Worm (Caenorhabditis elegans) whole organism, L1 larva: Measurements from ENCODE around the gene F16B4.5.

Source experiments
- C34B4.2 ChIP-seq: sonication (generic microtip); optimal IDR thresholded peaks from 2 replicates; lab custom pipeline; 2017; ENCODE audit warnings: mild to moderate bottlenecking, missing genetic modification characterization, missing compliant biosample characterization
- aha-1 ChIP-seq: fragments of 150-350 bp; optimal IDR thresholded peaks from 2 replicates; lab custom pipeline; 2014; ENCODE audit warnings: missing biosample characterization, missing genetic modification characterization
- ama-1 ChIP-seq: fragments of 150-350 bp; optimal IDR thresholded peaks from 2 replicates; lab custom pipeline; 2014
- ceh-8 ChIP-seq: fragments of 200-800 bp; sonication (Bioruptor generic); optimal IDR thresholded peaks from 2 replicates; lab custom pipeline; 2018; ENCODE audit warnings: mild to moderate bottlenecking, missing genetic modification characterization, moderate library complexity, missing compliant biosample characterization
- ceh-88 ChIP-seq: fragments of 200-800 bp; sonication (Bioruptor generic); IDR thresholded peaks from 2 replicates; pipeline ENCODE4 v1.3.6; 2022; ENCODE audit warnings: missing genetic modification characterization, missing compliant biosample characterization
- dpl-1 ChIP-seq, 3 experiments: fragments of 150-350 bp in 2 of 3; sonication (generic microtip) in 1 of 3; optimal IDR thresholded peaks; 2 replicates each; lab custom pipeline; 2014 to 2017; ENCODE audit warnings: missing biosample characterization in 3 of 3, missing genetic modification characterization in 3 of 3, missing genetic modification reagents in 3 of 3
- efl-1 ChIP-seq, 4 experiments: fragments of 150-350 bp; optimal IDR thresholded peaks in 3 of 4; peaks in 1 of 4; 1 replicate in 1 of 4; 2 replicates in 3 of 4; lab custom pipeline; 2014; ENCODE audit warnings: missing biosample characterization in 2 of 4, missing genetic modification characterization in 2 of 4, missing genetic modification reagents in 2 of 4
- efl-3 ChIP-seq: fragments of 200-800 bp; sonication (Bioruptor generic); optimal IDR thresholded peaks from 2 replicates; lab custom pipeline; 2018; ENCODE audit warnings: mild to moderate bottlenecking, missing genetic modification characterization, missing compliant biosample characterization
- egl-13 ChIP-seq: sonication (generic microtip); optimal IDR thresholded peaks from 2 replicates; lab custom pipeline; 2016; ENCODE audit warnings: missing genotype, missing genetic modification reagents, missing genetic modification characterization, missing compliant biosample characterization
- elt-2 ChIP-seq: sonication (generic microtip); optimal IDR thresholded peaks from 2 replicates; lab custom pipeline; 2016; ENCODE audit warnings: missing genetic modification characterization, mild to moderate bottlenecking, inconsistent platforms, missing compliant biosample characterization, missing genetic modification reagents
- fkh-4 ChIP-seq: sonication (generic microtip); optimal IDR thresholded peaks from 2 replicates; lab custom pipeline; 2016; ENCODE audit warnings: missing compliant biosample characterization, missing genetic modification characterization, borderline replicate concordance
- fkh-8 ChIP-seq: sonication (generic microtip); optimal IDR thresholded peaks from 2 replicates; lab custom pipeline; 2016; ENCODE audit warnings: mild to moderate bottlenecking, missing genetic modification characterization, missing compliant biosample characterization
- grh-1 ChIP-seq: fragments of 200-800 bp; sonication (Bioruptor generic); IDR thresholded peaks from 2 replicates; pipeline ENCODE4 v1.3.6; 2022; ENCODE audit warnings: missing genetic modification reagents, missing genetic modification characterization, missing compliant biosample characterization
- hlh-4 ChIP-seq: sonication (generic microtip); optimal IDR thresholded peaks from 2 replicates; lab custom pipeline; 2016; ENCODE audit warnings: mild to moderate bottlenecking, missing genetic modification characterization, missing compliant biosample characterization
- hpl-2 ChIP-seq: fragments of 150-350 bp; optimal IDR thresholded peaks from 2 replicates; lab custom pipeline; 2014; ENCODE audit warnings: missing biosample characterization, missing genetic modification reagents, missing genetic modification characterization
- irx-1 ChIP-seq: sonication (generic microtip); optimal IDR thresholded peaks from 2 replicates; lab custom pipeline; 2016; ENCODE audit warnings: missing genetic modification characterization, missing compliant biosample characterization
- isw-1 ChIP-seq: fragments of 200-800 bp; sonication (Bioruptor generic); IDR thresholded peaks from 2 replicates; pipeline ENCODE4 v1.3.6; 2022; ENCODE audit warnings: missing genetic modification characterization, missing compliant biosample characterization
- lin-13 ChIP-seq: fragments of 150-350 bp; optimal IDR thresholded peaks from 2 replicates; lab custom pipeline; 2014; ENCODE audit warnings: missing biosample characterization, missing genetic modification reagents, missing genetic modification characterization
- lin-14 ChIP-seq: fragments of 200-800 bp; sonication (Bioruptor generic); optimal IDR thresholded peaks from 2 replicates; lab custom pipeline; 2018; ENCODE audit warnings: mild to moderate bottlenecking, missing genetic modification characterization, moderate library complexity, missing compliant biosample characterization
- lin-35 ChIP-seq, 2 experiments: fragments of 150-350 bp; optimal IDR thresholded peaks; 2 replicates each; lab custom pipeline; 2014; ENCODE audit warnings: missing biosample characterization in 2 of 2, missing genetic modification characterization in 2 of 2, missing genetic modification reagents in 2 of 2
- lin-39 ChIP-seq: fragments of 150-350 bp; optimal IDR thresholded peaks from 2 replicates; lab custom pipeline; 2014; ENCODE audit warnings: missing biosample characterization, missing genetic modification reagents, missing genetic modification characterization
- lsy-2 ChIP-seq, 2 experiments: fragments of 150-350 bp; optimal IDR thresholded peaks; 2 replicates each; lab custom pipeline; 2014; ENCODE audit warnings: missing biosample characterization in 2 of 2, missing genetic modification characterization in 2 of 2
- mab-9 ChIP-seq: fragments of 200-800 bp; sonication (Bioruptor generic); IDR thresholded peaks from 2 replicates; pipeline ENCODE4 v1.3.6; 2022; ENCODE audit warnings: missing genetic modification reagents, missing genetic modification characterization, missing compliant biosample characterization
- mdl-1 ChIP-seq, 2 experiments: fragments of 150-350 bp; optimal IDR thresholded peaks; 2 replicates each; lab custom pipeline; 2014 to 2017; ENCODE audit warnings: missing biosample characterization in 2 of 2, missing genetic modification characterization in 2 of 2, inconsistent platforms in 1 of 2
- mep-1 ChIP-seq: fragments of 150-350 bp; optimal IDR thresholded peaks from 2 replicates; lab custom pipeline; 2014; ENCODE audit warnings: missing biosample characterization, missing genetic modification characterization
- nhr-11 ChIP-seq: fragments of 150-350 bp; optimal IDR thresholded peaks from 2 replicates; lab custom pipeline; 2014; ENCODE audit warnings: missing biosample characterization, missing genetic modification characterization
- nhr-12 ChIP-seq: sonication (generic microtip); optimal IDR thresholded peaks from 2 replicates; lab custom pipeline; 2017; ENCODE audit warnings: missing biosample characterization, missing genetic modification characterization
- nhr-19 ChIP-seq: fragments of 200-800 bp; sonication (Bioruptor generic); conservative IDR thresholded peaks from 2 replicates; pipeline ENCODE4 v1.3.6; 2022; ENCODE audit warnings: missing genetic modification characterization, missing compliant biosample characterization
- nhr-20 ChIP-seq: sonication (generic microtip); optimal IDR thresholded peaks from 2 replicates; lab custom pipeline; 2016; ENCODE audit warnings: mild to moderate bottlenecking, missing genetic modification characterization, missing compliant biosample characterization
- nhr-47 ChIP-seq: sonication (generic microtip); optimal IDR thresholded peaks from 2 replicates; lab custom pipeline; 2016; ENCODE audit warnings: mild to moderate bottlenecking, missing genetic modification characterization, moderate library complexity, missing compliant biosample characterization
- nhr-71 ChIP-seq: sonication (generic microtip); optimal IDR thresholded peaks from 2 replicates; lab custom pipeline; 2016; ENCODE audit warnings: mild to moderate bottlenecking, missing genetic modification characterization, moderate library complexity, missing compliant biosample characterization
- nhr-76 ChIP-seq: sonication (generic microtip); optimal IDR thresholded peaks from 2 replicates; lab custom pipeline; 2017; ENCODE audit warnings: missing biosample characterization, missing genetic modification characterization
- nhr-77 ChIP-seq: fragments of 150-350 bp; optimal IDR thresholded peaks from 2 replicates; lab custom pipeline; 2014; ENCODE audit warnings: missing biosample characterization, missing genetic modification characterization
- nhr-85 ChIP-seq: sonication (generic microtip); peaks from one replicate; lab custom pipeline; 2016; ENCODE audit warnings: missing genetic modification characterization, inconsistent platforms, missing compliant biosample characterization
- nhr-90 ChIP-seq: sonication (generic microtip); optimal IDR thresholded peaks from 2 replicates; lab custom pipeline; 2016; ENCODE audit warnings: mild to moderate bottlenecking, missing genetic modification characterization, missing compliant biosample characterization; ENCODE audit not compliant: poor library complexity
- pax-3 ChIP-seq: fragments of 200-800 bp; sonication (Bioruptor generic); optimal IDR thresholded peaks from 2 replicates; lab custom pipeline; 2018; ENCODE audit warnings: mild to moderate bottlenecking, missing genetic modification characterization, moderate library complexity, missing compliant biosample characterization
- rnt-1 ChIP-seq: sonication (generic microtip); optimal IDR thresholded peaks from 2 replicates; lab custom pipeline; 2016; ENCODE audit warnings: mild to moderate bottlenecking, missing genetic modification characterization, moderate library complexity, missing compliant biosample characterization
- skn-1 ChIP-seq: fragments of 150-350 bp; optimal IDR thresholded peaks from 2 replicates; lab custom pipeline; 2014; ENCODE audit warnings: missing biosample characterization, missing genetic modification characterization
- snpc-4 ChIP-seq: fragments of 150-350 bp; optimal IDR thresholded peaks from 2 replicates; lab custom pipeline; 2014; ENCODE audit warnings: missing biosample characterization, missing genetic modification characterization
- sup-37 ChIP-seq: fragments of 200-800 bp; sonication (Bioruptor generic); optimal IDR thresholded peaks from 2 replicates; lab custom pipeline; 2018; ENCODE audit warnings: mild to moderate bottlenecking, missing genetic modification characterization, missing compliant biosample characterization
- swsn-7 ChIP-seq: sonication (generic microtip); optimal IDR thresholded peaks from 2 replicates; lab custom pipeline; 2016; ENCODE audit warnings: missing genetic modification characterization, missing compliant biosample characterization
- unc-130 ChIP-seq: fragments of 150-350 bp; optimal IDR thresholded peaks from 2 replicates; lab custom pipeline; 2017; ENCODE audit warnings: missing biosample characterization, missing genetic modification characterization, inconsistent platforms
- unc-62 ChIP-seq: fragments of 150-350 bp; optimal IDR thresholded peaks from 2 replicates; lab custom pipeline; 2014; ENCODE audit warnings: missing biosample characterization, missing genetic modification reagents, missing genetic modification characterization
- unc-86 ChIP-seq: sonication (generic microtip); optimal IDR thresholded peaks from 2 replicates; lab custom pipeline; 2016; ENCODE audit warnings: missing genetic modification characterization, missing compliant biosample characterization
- vab-15 ChIP-seq: sonication (generic microtip); optimal IDR thresholded peaks from 2 replicates; lab custom pipeline; 2017; ENCODE audit warnings: missing genotype, mild to moderate bottlenecking, missing genetic modification characterization, missing compliant biosample characterization
- zip-4 ChIP-seq: fragments of 200-800 bp; sonication (Bioruptor generic); optimal IDR thresholded peaks from 2 replicates; lab custom pipeline; 2018; ENCODE audit warnings: mild to moderate bottlenecking, missing genetic modification characterization, moderate library complexity, missing compliant biosample characterization
- ztf-4 ChIP-seq: fragments of 150-350 bp; optimal IDR thresholded peaks from 2 replicates; lab custom pipeline; 2014; ENCODE audit warnings: missing biosample characterization, missing genetic modification characterization

The F16B4.5 gene

ce11 chrV:1618760-1619159 is 30.5 kb downstream of the F16B4.5 start, which contains the start of gene nhr-179:
Gene nhr-179, minus strand, starts transcription at chrV:1618860.
- TF ChIP-seq unc-62 (GFP tag; lab: Kevin White, UChicago), result no peak
- no peak for TF ChIP-seq nhr-47 (tag; lab: Kevin White, UChicago)
- TF ChIP-seq hpl-2 (GFP tag; lab: Kevin White, UChicago), result no peak
- no peak for TF ChIP-seq grh-1 (GFP tag; lab: Robert Waterston, UW)
- TF ChIP-seq lin-13 (GFP tag; lab: Kevin White, UChicago), result no peak
- no peak for TF ChIP-seq egl-13 (tag; lab: Kevin White, UChicago)
- no peak for TF ChIP-seq skn-1 (tag; lab: Kevin White, UChicago)
- no peak for TF ChIP-seq nhr-19 (GFP tag; lab: Robert Waterston, UW)
- no peak for TF ChIP-seq C34B4.2
- no peak for TF ChIP-seq mab-9
- no peak for TF ChIP-seq dpl-1 (GFP tag; optimal IDR thresholded peaks at IDR 0.05; lab: Kevin White, UChicago)
- TF ChIP-seq nhr-76 (tag; lab: Kevin White, UChicago), result no peak
- TF ChIP-seq unc-130, result no peak
- TF ChIP-seq isw-1 (GFP tag; lab: Robert Waterston, UW), result no peak
- no peak for TF ChIP-seq mdl-1 (tag; optimal IDR thresholded peaks at IDR 0.05; lab: Kevin White, UChicago)
- no peak for TF ChIP-seq sup-37
- TF ChIP-seq nhr-71 (tag; lab: Kevin White, UChicago), result no peak
- TF ChIP-seq nhr-85 (tag; lab: Kevin White, UChicago), result no peak
- no peak for TF ChIP-seq ceh-8
- TF ChIP-seq, all 84 proteins: peak for 0

- TF ChIP-seq vab-15 (no peak), unc-86 (tag; lab: Kevin White, UChicago) (no peak), hlh-4 (no peak), nhr-90 (tag; lab: Kevin White, UChicago) (no peak), egl-13 (tag; lab: Kevin White, UChicago) (no peak), mdl-1 (tag; optimal IDR thresholded peaks at IDR 0.05; lab: Kevin White, UChicago) (no peak), efl-1 (optimal IDR thresholded peaks at IDR 0.05; lab: Kevin White, UChicago) (no peak), efl-1 (GFP tag; optimal IDR thresholded peaks at IDR 0.05 in 1 of 2; lab: Kevin White, UChicago) (no peak), irx-1 (tag; lab: Kevin White, UChicago) (no peak), zip-4 (GFP tag; lab: Kevin White, UChicago) (no peak), lin-39 (tag; lab: Kevin White, UChicago) (no peak), dpl-1 (GFP tag; optimal IDR thresholded peaks at IDR 0.05; lab: Kevin White, UChicago) (no peak), efl-3 (GFP tag; lab: Kevin White, UChicago) (no peak), lin-14 (GFP tag; lab: Kevin White, UChicago) (no peak), fkh-8 (tag; lab: Kevin White, UChicago) (no peak)
Measured at ce11 chrV:1620537-1620936, 32.3 kb downstream of the F16B4.5 start.

- TF ChIP-seq fkh-4 (tag; lab: Kevin White, UChicago), result no peak
- TF ChIP-seq C34B4.2, result no peak
- TF ChIP-seq isw-1 (GFP tag; lab: Robert Waterston, UW), result no peak
- no peak for TF ChIP-seq snpc-4 (tag; lab: Kevin White, UChicago)
- TF ChIP-seq unc-62 (GFP tag; lab: Kevin White, UChicago), result no peak
- peak; percentile 40 for TF ChIP-seq skn-1 (tag; lab: Kevin White, UChicago)
- no peak for TF ChIP-seq lin-14 (GFP tag; lab: Kevin White, UChicago)
- TF ChIP-seq nhr-71 (tag; lab: Kevin White, UChicago), result peak; percentile 27
- no peak for TF ChIP-seq ceh-88
- no peak for TF ChIP-seq pax-3 (tag; lab: Kevin White, UChicago)
- no peak for TF ChIP-seq efl-1 (optimal IDR thresholded peaks at IDR 0.05; lab: Kevin White, UChicago)
- peak in 1 of 2 experiments; percentile 81 for TF ChIP-seq efl-1 (GFP tag; optimal IDR thresholded peaks at IDR 0.05 in 1 of 2; lab: Kevin White, UChicago)
- TF ChIP-seq swsn-7, result no peak
- TF ChIP-seq elt-2 (tag; lab: Kevin White, UChicago), result no peak
- peak; percentile 2 for TF ChIP-seq nhr-20 (tag; lab: Kevin White, UChicago)
- no peak for TF ChIP-seq nhr-11 (tag; lab: Kevin White, UChicago)
- no peak for TF ChIP-seq rnt-1 (tag; lab: Kevin White, UChicago)
- TF ChIP-seq nhr-77 (tag; lab: Kevin White, UChicago), result no peak
- TF ChIP-seq ztf-4 (tag; lab: Kevin White, UChicago), result no peak
- peak in 1 of 2 experiments; percentile 1 for TF ChIP-seq lsy-2 (tag; optimal IDR thresholded peaks at IDR 0.05; lab: Kevin White, UChicago)
- TF ChIP-seq zip-4 (GFP tag; lab: Kevin White, UChicago), result peak; percentile 67
- TF ChIP-seq mep-1 (tag; lab: Kevin White, UChicago), result no peak
- TF ChIP-seq nhr-12 (tag; lab: Kevin White, UChicago), result no peak
- TF ChIP-seq nhr-85 (tag; lab: Kevin White, UChicago), result no peak
- no peak for TF ChIP-seq unc-86 (tag; lab: Kevin White, UChicago)
- TF ChIP-seq aha-1 (tag; lab: Kevin White, UChicago), result no peak
- no peak for TF ChIP-seq sup-37
- no peak for TF ChIP-seq unc-130
- TF ChIP-seq ama-1, result no peak
- TF ChIP-seq lin-35 (GFP tag; optimal IDR thresholded peaks at IDR 0.05; lab: Kevin White, UChicago), result peak in 1 of 2 experiments; percentile 14
Measured at ce11 chrV:1621494-1621893, 33.3 kb downstream of the F16B4.5 start, which contains the start of gene nhr-117. Gene nhr-117, minus strand, starts transcription at chrV:1621520.
